Fruit fly (Drosophila melanogaster) whole organism, prepupa: ENCODE data around the gene CG1172.

Experiments used
- Blimp-1 ChIP-seq: fragments of 200-800 bp; sonication (Bioruptor generic); optimal IDR thresholded peaks from 3 replicates; lab custom pipeline; 2017; ENCODE audit warnings: missing biosample characterization, missing genetic modification characterization, mild to moderate bottlenecking, moderate library complexity, missing genetic modification reagents
- CG10631 ChIP-seq: fragments of 200-800 bp; sonication (Bioruptor generic); optimal IDR thresholded peaks from 2 replicates; lab custom pipeline; 2016; ENCODE audit warnings: missing biosample characterization, missing genetic modification characterization
- CG10669 ChIP-seq: fragments of 200-800 bp; sonication (Bioruptor generic); optimal IDR thresholded peaks from 3 replicates; lab custom pipeline; 2018; ENCODE audit warnings: missing biosample characterization, mild to moderate bottlenecking, missing genetic modification characterization, moderate library complexity
- CG11294 ChIP-seq: fragments of 200-800 bp; sonication (Bioruptor generic); IDR thresholded peaks from 2 replicates; pipeline ENCODE4 v1.3.6; 2022; ENCODE audit warnings: missing biosample characterization, missing genetic modification characterization
- CG11762 ChIP-seq: fragments of 200-800 bp; sonication (Bioruptor generic); optimal IDR thresholded peaks from 3 replicates; lab custom pipeline; 2016; ENCODE audit warnings: missing biosample characterization, missing genetic modification characterization; ENCODE audit not compliant: insufficient read depth
- CG11902 ChIP-seq: fragments of 200-800 bp; sonication (Bioruptor generic); optimal IDR thresholded peaks from 3 replicates; lab custom pipeline; 2016; ENCODE audit warnings: missing biosample characterization, missing genetic modification characterization
- CG1621 ChIP-seq: fragments of 200-800 bp; sonication (Bioruptor generic); optimal IDR thresholded peaks from 3 replicates; lab custom pipeline; 2018; ENCODE audit warnings: missing biosample characterization, mild to moderate bottlenecking, missing genetic modification characterization
- CG31627 ChIP-seq: fragments of 200-800 bp; sonication (Bioruptor generic); optimal IDR thresholded peaks from 3 replicates; lab custom pipeline; 2016; ENCODE audit warnings: missing biosample characterization, missing genetic modification characterization
- CG32006 ChIP-seq: fragments of 200-800 bp; sonication (Bioruptor generic); optimal IDR thresholded peaks from 3 replicates; lab custom pipeline; 2017; ENCODE audit warnings: missing biosample characterization, mild to moderate bottlenecking, missing genetic modification characterization
- CG34406 ChIP-seq: fragments of 200-800 bp; sonication (Bioruptor generic); optimal IDR thresholded peaks from 3 replicates; lab custom pipeline; 2016; ENCODE audit warnings: missing biosample characterization, missing genetic modification characterization
- CG4318 ChIP-seq: fragments of 200-800 bp; sonication (Bioruptor generic); optimal IDR thresholded peaks from 3 replicates; lab custom pipeline; 2017; ENCODE audit warnings: missing biosample characterization, mild to moderate bottlenecking, missing genetic modification characterization
- CG6276 ChIP-seq: fragments of 200-800 bp; sonication (Bioruptor generic); optimal IDR thresholded peaks from 2 replicates; lab custom pipeline; 2017; ENCODE audit warnings: missing biosample characterization, mild to moderate bottlenecking, missing genetic modification characterization
- CG6854 ChIP-seq: fragments of 200-800 bp; sonication (Bioruptor generic); optimal IDR thresholded peaks from 2 replicates; lab custom pipeline; 2017; ENCODE audit warnings: missing biosample characterization, mild to moderate bottlenecking, missing genetic modification characterization
- CG7368 ChIP-seq: fragments of 200-800 bp; sonication (Bioruptor generic); optimal IDR thresholded peaks from 3 replicates; lab custom pipeline; 2016; ENCODE audit warnings: missing biosample characterization, missing genetic modification characterization
- CG8119 ChIP-seq: fragments of 200-800 bp; sonication (Bioruptor generic); IDR thresholded peaks from 3 replicates; pipeline ENCODE4 v1.3.6; 2022; ENCODE audit warnings: missing biosample characterization, missing genetic modification characterization
- Eip78C ChIP-seq: fragments of 200-800 bp; sonication (Bioruptor generic); peaks from one replicate; lab custom pipeline; 2016; ENCODE audit warnings: missing biosample characterization, missing genetic modification characterization
- Ets21C ChIP-seq: fragments of 200-800 bp; sonication (Bioruptor generic); optimal IDR thresholded peaks from 3 replicates; lab custom pipeline; 2016; ENCODE audit warnings: missing biosample characterization, missing genetic modification characterization
- Ets96B ChIP-seq: fragments of 200-800 bp; optimal IDR thresholded peaks from 2 replicates; lab custom pipeline; 2019; ENCODE audit warnings: missing biosample characterization, mild to moderate bottlenecking, missing genetic modification characterization, moderate library complexity
- Gug ChIP-seq: fragments of 200-800 bp; sonication (Bioruptor generic); IDR thresholded peaks from 2 replicates; pipeline ENCODE4 v1.3.6; 2022; ENCODE audit warnings: missing biosample characterization, missing genetic modification characterization
- Hr39 ChIP-seq: fragments of 200-800 bp; sonication (Bioruptor generic); optimal IDR thresholded peaks from 2 replicates; lab custom pipeline; 2016; ENCODE audit warnings: missing biosample characterization, missing genetic modification characterization
- Hr4 ChIP-seq: fragments of 200-800 bp; sonication (Bioruptor generic); optimal IDR thresholded peaks from 3 replicates; lab custom pipeline; 2016; ENCODE audit warnings: missing biosample characterization, missing genetic modification characterization
- Met ChIP-seq: fragments of 200-800 bp; sonication (Bioruptor generic); optimal IDR thresholded peaks from 3 replicates; lab custom pipeline; 2016; ENCODE audit warnings: missing biosample characterization, missing genetic modification characterization
- OdsH ChIP-seq: fragments of 200-800 bp; sonication (Bioruptor generic); optimal IDR thresholded peaks from 3 replicates; lab custom pipeline; 2016; ENCODE audit warnings: missing biosample characterization, missing genetic modification characterization
- Smox ChIP-seq: fragments of 200-800 bp; sonication (Bioruptor generic); optimal IDR thresholded peaks from 3 replicates; lab custom pipeline; 2016; ENCODE audit warnings: missing biosample characterization, missing genetic modification characterization
- Sox102F ChIP-seq: fragments of 200-800 bp; sonication (Bioruptor generic); optimal IDR thresholded peaks from 2 replicates; lab custom pipeline; 2016; ENCODE audit warnings: missing biosample characterization, mild to moderate bottlenecking, missing genetic modification characterization
- acj6 ChIP-seq: fragments of 200-800 bp; sonication (Bioruptor generic); optimal IDR thresholded peaks from 3 replicates; lab custom pipeline; 2016; ENCODE audit warnings: missing biosample characterization, missing genetic modification characterization
- dac ChIP-seq: fragments of 200-800 bp; sonication (Bioruptor generic); optimal IDR thresholded peaks from 2 replicates; lab custom pipeline; 2017; ENCODE audit warnings: missing biosample characterization, mild to moderate bottlenecking, missing genetic modification characterization
- esn ChIP-seq: fragments of 200-800 bp; sonication (Bioruptor generic); optimal IDR thresholded peaks from 2 replicates; lab custom pipeline; 2016; ENCODE audit warnings: missing biosample characterization, mild to moderate bottlenecking, missing genetic modification characterization, moderate library complexity
- fd59A ChIP-seq: fragments of 200-800 bp; sonication (Bioruptor generic); optimal IDR thresholded peaks from 2 replicates; lab custom pipeline; 2017; ENCODE audit warnings: missing biosample characterization, mild to moderate bottlenecking, missing genetic modification characterization, missing genetic modification reagents
- fkh ChIP-seq: fragments of 200-800 bp; sonication (Bioruptor generic); optimal IDR thresholded peaks from 3 replicates; lab custom pipeline; 2017; ENCODE audit warnings: missing biosample characterization, mild to moderate bottlenecking, missing genetic modification characterization, moderate library complexity
- net ChIP-seq: fragments of 200-800 bp; sonication (Bioruptor generic); optimal IDR thresholded peaks from 3 replicates; lab custom pipeline; 2016; ENCODE audit warnings: missing biosample characterization, missing genetic modification characterization
- pdm3 ChIP-seq: fragments of 200-800 bp; sonication (Bioruptor generic); optimal IDR thresholded peaks from 3 replicates; lab custom pipeline; 2016; ENCODE audit warnings: missing biosample characterization, missing genetic modification characterization
- salr ChIP-seq, 2 experiments: fragments of 200-800 bp; sonication (Bioruptor generic); optimal IDR thresholded peaks; 3 replicates each; lab custom pipeline; 2016 to 2018; ENCODE audit warnings: missing biosample characterization in 2 of 2, missing genetic modification characterization in 2 of 2, mild to moderate bottlenecking in 1 of 2
- svp ChIP-seq: fragments of 200-800 bp; sonication (Bioruptor generic); peaks from one replicate; lab custom pipeline; 2016; ENCODE audit warnings: missing biosample characterization, missing genetic modification characterization
- vri ChIP-seq: fragments of 200-800 bp; sonication (Bioruptor generic); optimal IDR thresholded peaks from 3 replicates; lab custom pipeline; 2016; ENCODE audit warnings: missing biosample characterization, mild to moderate bottlenecking, missing genetic modification characterization

Gene CG1172

dm6 chr3R:5412306-5412705, 18.6 kb downstream of the CG1172 start, which contains the start of gene Orco:
TSS of gene Orco (minus strand) at chr3R:5412406.
- TF ChIP-seq Hr39 (GFP tag; lab: Kevin White, UChicago) (no peak), salr (GFP tag; optimal IDR thresholded peaks at IDR 0.05; lab: Kevin White, UChicago) (no peak), CG11294 (GFP tag; lab: Robert Waterston, UW) (no peak), CG1621 (tag; lab: Kevin White, UChicago) (no peak), CG6276 (GFP tag; lab: Kevin White, UChicago) (no peak), esn (GFP tag; lab: Kevin White, UChicago) (no peak), fd59A (GFP tag; lab: Kevin White, UChicago) (no peak), CG10669 (no peak), CG8119 (no peak), CG6854 (GFP tag; lab: Kevin White, UChicago) (no peak), Sox102F (GFP tag; lab: Kevin White, UChicago) (no peak), dac (no peak)
- TF ChIP-seq, all 60 proteins: peak for 0

- peak; percentile 3 for TF ChIP-seq Met (GFP tag; lab: Kevin White, UChicago)
- peak; percentile 10 for TF ChIP-seq Hr4 (GFP tag; lab: Kevin White, UChicago)
- peak; percentile 2 for TF ChIP-seq CG10631 (GFP tag; lab: Kevin White, UChicago)
- no peak for TF ChIP-seq CG4318 (GFP tag; lab: Kevin White, UChicago)
- TF ChIP-seq CG10669 = peak; percentile 6
- TF ChIP-seq pdm3 (GFP tag; lab: Kevin White, UChicago) = no peak
- TF ChIP-seq Ets96B = no peak
- TF ChIP-seq CG31627 (GFP tag; lab: Kevin White, UChicago) = peak; percentile 4
- no peak for TF ChIP-seq CG7368 (GFP tag; lab: Kevin White, UChicago)
- TF ChIP-seq Gug (GFP tag; lab: Robert Waterston, UW) = no peak
- 0 out of 3 replicates have a peak, but pooled peaks have one; percentile 24 for TF ChIP-seq CG8119
- no peak for TF ChIP-seq Blimp-1
- no peak for TF ChIP-seq net (GFP tag; lab: Kevin White, UChicago)
- TF ChIP-seq Smox (GFP tag; lab: Kevin White, UChicago) = peak; percentile 17
- no peak for TF ChIP-seq CG11762
- peak; percentile 4 for TF ChIP-seq Hr39 (GFP tag; lab: Kevin White, UChicago)
- TF ChIP-seq CG11902 (GFP tag; lab: Kevin White, UChicago) = no peak
- no peak for TF ChIP-seq fd59A (GFP tag; lab: Kevin White, UChicago)
- peak; percentile 77 for TF ChIP-seq Eip78C (GFP tag; lab: Kevin White, UChicago)
- peak; percentile 3 for TF ChIP-seq OdsH (GFP tag; lab: Kevin White, UChicago)
- TF ChIP-seq vri (GFP tag; lab: Kevin White, UChicago) = no peak
- TF ChIP-seq Ets21C = no peak
- peak; percentile 27 for TF ChIP-seq CG32006 (GFP tag; lab: Kevin White, UChicago)
- no peak for TF ChIP-seq CG34406 (GFP tag; lab: Kevin White, UChicago)
These were observed 19.3 kb downstream of the CG1172 start for dm6 chr3R:5412987-5413386.

dm6 chr3R:5414147-5414748, 20.5 kb downstream of the CG1172 start, which contains the start of gene CG14669:
TSS of gene CG14669 (plus strand) at chr3R:5414527.
- TF ChIP-seq svp (GFP tag; lab: Kevin White, UChicago) (peak; percentile 22), Ets21C (no peak), acj6 (GFP tag; lab: Kevin White, UChicago) (no peak)

dm6 chr3R:5420454-5420853, 26.7 kb downstream of the CG1172 start:
- TF ChIP-seq Hr4 (GFP tag; lab: Kevin White, UChicago) (no peak), fkh (peak; percentile 59)
